Fruit fly (Drosophila melanogaster): Measurements from ENCODE around the gene Vsx2.

Vsx2 gene

DNA sequence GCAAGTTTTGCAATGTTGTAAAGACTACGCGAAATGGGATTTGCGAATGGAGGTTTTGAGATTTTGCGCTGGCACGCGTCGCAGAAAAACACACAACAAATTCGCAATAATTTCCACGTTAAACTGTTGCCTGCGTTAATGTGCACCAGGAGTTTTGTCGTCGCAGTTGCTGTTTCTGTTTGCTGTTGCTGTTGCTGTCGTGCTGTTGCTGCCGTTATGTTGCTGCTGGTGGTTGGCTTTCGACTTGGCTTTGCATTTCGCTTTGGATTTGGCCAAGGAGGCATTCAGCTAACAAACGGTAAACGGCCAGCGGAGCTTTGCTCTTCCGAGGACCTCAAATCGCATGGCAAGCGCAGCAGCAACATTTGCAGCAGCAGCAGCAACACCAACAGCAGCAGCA, at the start of gene Vsx2:
TSS of gene Vsx2 (minus strand) at position 101 of the 400 bp plus-strand sequence.
- TF ChIP-seq fkh (GFP tag; optimal IDR thresholded peaks at IDR 0.05) (no peak), CG6854 (GFP tag; optimal IDR thresholded peaks at IDR 0.05) (no peak), net (GFP tag; optimal IDR thresholded peaks at IDR 0.05) (no peak), CG8119 (GFP tag; IDR thresholded peaks at IDR 0.05) (no peak), Eip78C (GFP tag) (no peak), salr (GFP tag; optimal IDR thresholded peaks at IDR 0.05) (no peak), lz (GFP tag; optimal IDR thresholded peaks at IDR 0.05) (no peak), CG6163 (GFP tag; IDR thresholded peaks at IDR 0.05) (no peak), eg (GFP tag; IDR thresholded peaks at IDR 0.05) (no peak), Sox15 (GFP tag; optimal IDR thresholded peaks at IDR 0.05) (no peak), pdm3 (GFP tag; optimal IDR thresholded peaks at IDR 0.05) (no peak), CG32006 (GFP tag; optimal IDR thresholded peaks at IDR 0.05) (no peak), CG10669 (GFP tag; optimal IDR thresholded peaks at IDR 0.05) (no peak), CG8632 (GFP tag; optimal IDR thresholded peaks at IDR 0.05) (no peak), CG31627 (GFP tag; optimal IDR thresholded peaks at IDR 0.05) (no peak), Gug (GFP tag; IDR thresholded peaks at IDR 0.05) (no peak), CG9139 (GFP tag; optimal IDR thresholded peaks at IDR 0.05) (no peak)

DNA sequence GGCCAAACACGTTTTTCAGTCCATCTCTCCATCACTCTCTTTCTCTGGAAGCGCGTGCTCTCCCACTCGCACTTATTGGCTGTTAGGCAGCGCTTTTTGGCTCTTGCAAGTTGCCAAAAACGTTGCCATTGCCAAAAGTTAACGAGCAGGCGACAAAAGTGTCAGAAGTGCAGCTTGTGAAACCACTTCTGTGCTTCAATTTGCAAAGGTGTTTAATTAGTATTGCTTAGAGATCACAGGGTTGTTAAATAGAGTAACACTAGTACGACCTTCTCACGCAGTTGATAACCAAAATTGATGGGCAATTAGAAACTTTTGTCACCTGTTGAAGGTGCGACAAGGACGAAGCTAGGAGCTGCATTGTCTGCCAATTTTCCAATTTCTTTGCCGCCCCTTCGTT, 48.5 kb upstream of the Vsx2 start:
- TF ChIP-seq Sox14 (GFP tag; optimal IDR thresholded peaks at IDR 0.05) (peak; percentile 26), CG3919 (GFP tag; optimal IDR thresholded peaks at IDR 0.05) (peak; percentile 27), Sox15 (GFP tag; optimal IDR thresholded peaks at IDR 0.05) (peak; percentile 30), CG11762 (GFP tag; optimal IDR thresholded peaks at IDR 0.05; ENCODE audit: insufficient read depth) (no peak), fkh (GFP tag; optimal IDR thresholded peaks at IDR 0.05) (no peak), CG1621 (tag; optimal IDR thresholded peaks at IDR 0.05) (no peak), CG9139 (GFP tag; optimal IDR thresholded peaks at IDR 0.05) (no peak), CG15336 (GFP tag; IDR thresholded peaks at IDR 0.05) (peak; percentile 63), Eip78C (GFP tag) (peak; percentile 68), vri (GFP tag; optimal IDR thresholded peaks at IDR 0.05) (no peak), CG3032 (tag; optimal IDR thresholded peaks at IDR 0.05) (no peak), CG8319 (GFP tag; optimal IDR thresholded peaks at IDR 0.05) (no peak), CG10669 (GFP tag; optimal IDR thresholded peaks at IDR 0.05) (no peak), CG10631 (GFP tag; optimal IDR thresholded peaks at IDR 0.05) (no peak), OdsH (GFP tag; optimal IDR thresholded peaks at IDR 0.05) (peak; percentile 44), ss (GFP tag; optimal IDR thresholded peaks at IDR 0.05) (no peak), dac (GFP tag; optimal IDR thresholded peaks at IDR 0.05) (peak; percentile 53), acj6 (GFP tag; optimal IDR thresholded peaks at IDR 0.05) (peak; percentile 46), CG8632 (GFP tag; optimal IDR thresholded peaks at IDR 0.05) (peak; percentile 32), Lpt (GFP tag; optimal IDR thresholded peaks at IDR 0.05) (no peak), pdm3 (GFP tag; optimal IDR thresholded peaks at IDR 0.05) (peak; percentile 53), svp (GFP tag) (peak; percentile 89), Hr4 (GFP tag; optimal IDR thresholded peaks at IDR 0.05) (peak; percentile 59), fd59A (GFP tag; optimal IDR thresholded peaks at IDR 0.05) (no peak), CG32006 (GFP tag; optimal IDR thresholded peaks at IDR 0.05) (peak; percentile 65), CG11294 (GFP tag; IDR thresholded peaks at IDR 0.05) (no peak), Blimp-1 (GFP tag; optimal IDR thresholded peaks at IDR 0.05) (no peak), CG11902 (GFP tag; optimal IDR thresholded peaks at IDR 0.05) (no peak), CG16779 (tag; optimal IDR thresholded peaks at IDR 0.05) (no peak), fd85E (GFP tag; optimal IDR thresholded peaks at IDR 0.05) (no peak), CG6276 (GFP tag; optimal IDR thresholded peaks at IDR 0.05) (no peak), Eip75B (GFP tag; optimal IDR thresholded peaks at IDR 0.05) (no peak), Sox102F (GFP tag; optimal IDR thresholded peaks at IDR 0.05) (peak; percentile 62), CG6792 (GFP tag; optimal IDR thresholded peaks at IDR 0.05) (peak; percentile 42), dsx (GFP tag; optimal IDR thresholded peaks at IDR 0.05; ENCODE audit: poor library complexity, severe bottlenecking) (no peak), CG6808 (GFP tag; optimal IDR thresholded peaks at IDR 0.05) (no peak), CG8119 (GFP tag; IDR thresholded peaks at IDR 0.05) (peak; percentile 67; the same call in 2 of the 3 replicates), net (GFP tag; optimal IDR thresholded peaks at IDR 0.05) (no peak), Met (GFP tag; optimal IDR thresholded peaks at IDR 0.05) (peak; percentile 67), Smox (GFP tag; optimal IDR thresholded peaks at IDR 0.05) (peak; percentile 60), spab (GFP tag; optimal IDR thresholded peaks at IDR 0.05) (no peak), achi (GFP tag; optimal IDR thresholded peaks at IDR 0.05) (peak; percentile 48), Hr38 (GFP tag; optimal IDR thresholded peaks at IDR 0.05) (no peak)

All from whole organism, prepupa.